Fruit fly (Drosophila melanogaster): ENCODE data around the gene MICAL-like.

DNA sequence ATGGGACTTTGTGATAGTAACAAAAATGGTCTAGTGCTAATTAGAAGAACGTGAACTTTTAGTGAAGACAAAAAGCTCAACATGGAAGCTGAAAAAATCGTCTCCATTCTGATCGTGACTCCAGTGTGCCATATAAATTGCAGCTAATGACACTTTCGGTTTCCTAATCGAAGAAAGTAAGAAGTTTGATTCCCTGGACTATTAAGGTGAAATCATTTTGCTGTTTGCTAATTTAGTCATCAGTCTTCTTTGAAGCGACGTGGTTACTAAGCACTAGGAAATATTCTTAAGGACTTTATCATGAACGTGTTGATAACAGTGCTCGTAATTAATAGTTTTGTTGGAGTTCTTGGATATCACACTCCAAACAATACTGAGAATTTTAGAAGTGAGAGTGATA, 47.6 kb upstream of the MICAL-like start, which contains the start of gene CG34429:
- no peak for TF ChIP-seq CG16779 (tag; optimal IDR thresholded peaks at IDR 0.05)
- no peak for TF ChIP-seq Gug (GFP tag; IDR thresholded peaks at IDR 0.05)
- TF ChIP-seq esn (GFP tag; optimal IDR thresholded peaks at IDR 0.05) = no peak
- TF ChIP-seq CG1621 (tag; optimal IDR thresholded peaks at IDR 0.05) = no peak
- TF ChIP-seq CG6276 (GFP tag; optimal IDR thresholded peaks at IDR 0.05) = no peak
- no peak for TF ChIP-seq CG8632 (GFP tag; optimal IDR thresholded peaks at IDR 0.05)
- no peak for TF ChIP-seq Sox15 (GFP tag; optimal IDR thresholded peaks at IDR 0.05)
- no peak for TF ChIP-seq CG3919 (GFP tag; optimal IDR thresholded peaks at IDR 0.05)
- TF ChIP-seq Eip75B (GFP tag; optimal IDR thresholded peaks at IDR 0.05) = no peak
- TF ChIP-seq CG8319 (GFP tag; optimal IDR thresholded peaks at IDR 0.05) = no peak
- no peak for TF ChIP-seq dac (GFP tag; optimal IDR thresholded peaks at IDR 0.05)
- no peak for TF ChIP-seq CG6808 (GFP tag; optimal IDR thresholded peaks at IDR 0.05)
- TF ChIP-seq dsx (GFP tag; optimal IDR thresholded peaks at IDR 0.05; ENCODE audit: poor library complexity, severe bottlenecking) = no peak
- no peak for TF ChIP-seq Hr39 (GFP tag; optimal IDR thresholded peaks at IDR 0.05)
